Worm (Caenorhabditis elegans): Measurements from ENCODE around the gene nhr-76.

nhr-76 gene

DNA sequence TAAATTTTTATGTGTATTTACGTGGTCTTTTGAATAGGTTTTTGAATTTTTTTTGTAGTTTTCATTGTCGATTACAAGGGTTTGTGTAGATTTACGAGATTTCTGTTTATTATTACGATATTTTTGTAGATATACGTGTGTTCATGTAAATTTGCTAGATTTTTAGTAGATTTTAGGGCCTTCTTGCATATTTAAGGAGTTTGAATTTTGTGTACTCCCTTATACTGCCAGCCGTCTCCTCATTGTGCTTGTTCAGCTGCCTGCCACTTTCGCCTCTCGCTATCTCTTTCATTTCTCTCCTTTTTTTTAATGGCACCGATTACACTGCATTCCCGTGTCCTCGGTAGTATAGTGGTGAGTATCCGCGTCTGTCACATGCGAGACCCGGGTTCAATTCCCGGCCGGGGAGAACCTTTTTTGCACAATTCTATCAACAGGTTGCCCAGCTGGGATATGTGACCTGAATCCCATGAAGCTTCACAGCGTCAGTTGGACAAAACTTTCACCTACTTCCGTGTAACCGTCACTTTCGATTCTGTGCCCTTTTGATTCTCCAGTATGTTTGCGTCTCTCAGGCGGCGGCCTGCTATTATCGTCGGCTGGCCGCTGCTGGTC lies 55.5 kb downstream of the nhr-76 start:
- no peak for TF ChIP-seq pha-4 (tag; optimal IDR thresholded peaks at IDR 0.05)
- TF ChIP-seq mls-2 (tag; optimal IDR thresholded peaks at IDR 0.05) = peak; percentile 88
- no peak for TF ChIP-seq nhr-28 (tag; optimal IDR thresholded peaks at IDR 0.05)
- TF ChIP-seq ceh-39 (tag; optimal IDR thresholded peaks at IDR 0.05) = no peak
- peak; percentile 88 for TF ChIP-seq cnd-1 (tag; optimal IDR thresholded peaks at IDR 0.05)
- TF ChIP-seq ztf-11 (tag; optimal IDR thresholded peaks at IDR 0.05) = no peak
- TF ChIP-seq ham-2 (GFP tag; optimal IDR thresholded peaks at IDR 0.05) = peak; percentile 79
- no peak for TF ChIP-seq zip-8 (tag; optimal IDR thresholded peaks at IDR 0.05)
- no peak for TF ChIP-seq nhr-2 (tag; optimal IDR thresholded peaks at IDR 0.05)
- peak; percentile 76 for TF ChIP-seq ceh-43 (GFP tag; optimal IDR thresholded peaks at IDR 0.05)
- peak; percentile 10 for TF ChIP-seq tbx-8 (GFP tag; optimal IDR thresholded peaks at IDR 0.05)
- TF ChIP-seq nhr-76 (tag; optimal IDR thresholded peaks at IDR 0.05) = no peak
- peak; percentile 66 for TF ChIP-seq flh-1 (GFP tag; optimal IDR thresholded peaks at IDR 0.05)
- TF ChIP-seq snpc-4 (tag; optimal IDR thresholded peaks at IDR 0.05) = no peak
- TF ChIP-seq unc-120 (tag; optimal IDR thresholded peaks at IDR 0.05; ENCODE audit: poor library complexity, severe bottlenecking) = peak; percentile 89
- no peak for TF ChIP-seq mab-5 (tag; optimal IDR thresholded peaks at IDR 0.05)
- no peak for TF ChIP-seq unc-39 (tag; optimal IDR thresholded peaks at IDR 0.05)
- TF ChIP-seq lin-32 (GFP tag; optimal IDR thresholded peaks at IDR 0.05) = peak; percentile 48
- peak; percentile 50 for TF ChIP-seq mep-1 (tag; optimal IDR thresholded peaks at IDR 0.05)
- TF ChIP-seq ces-1 (GFP tag; optimal IDR thresholded peaks at IDR 0.05) = peak; percentile 11
- peak; percentile 8 for TF ChIP-seq lsy-2 (tag; optimal IDR thresholded peaks at IDR 0.05)
- TF ChIP-seq hlh-1 (tag; optimal IDR thresholded peaks at IDR 0.05) = peak; percentile 0
- TF ChIP-seq lin-13 (tag; optimal IDR thresholded peaks at IDR 0.05) = no peak
- peak; percentile 84 for TF ChIP-seq M03D4.4 (tag; optimal IDR thresholded peaks at IDR 0.05)
- TF ChIP-seq blmp-1 (tag; optimal IDR thresholded peaks at IDR 0.05) = peak; percentile 89
- peak; percentile 25 for TF ChIP-seq unc-62 (GFP tag; optimal IDR thresholded peaks at IDR 0.05)
- TF ChIP-seq elt-1 (tag; optimal IDR thresholded peaks at IDR 0.05; ENCODE audit: borderline replicate concordance, insufficient read depth) = no peak
- peak; percentile 60 for TF ChIP-seq bed-3 (GFP tag; optimal IDR thresholded peaks at IDR 0.05)
- peak; percentile 81 for TF ChIP-seq drap-1 (GFP tag; optimal IDR thresholded peaks at IDR 0.05)
- TF ChIP-seq nhr-12 (tag; optimal IDR thresholded peaks at IDR 0.05) = no peak
- peak; percentile 89 for TF ChIP-seq ceh-83 (GFP tag; optimal IDR thresholded peaks at IDR 0.05)
- TF ChIP-seq elt-3 (tag; optimal IDR thresholded peaks at IDR 0.05) = no peak
- peak; percentile 91 for TF ChIP-seq sptf-1 (tag; optimal IDR thresholded peaks at IDR 0.05)
- TF ChIP-seq sem-2 (GFP tag; optimal IDR thresholded peaks at IDR 0.05) = peak; percentile 73
- no peak for TF ChIP-seq nhr-237 (tag; optimal IDR thresholded peaks at IDR 0.05)
